Fruit fly (Drosophila melanogaster): ENCODE data around the gene Spn77Bb.

Gene Spn77Bb

dm6 chr3L:20320652-20321051, at the start of gene Spn77Bb:
Gene Spn77Bb (plus strand): TSS chr3L:20320952.
- TF ChIP-seq h (optimal IDR thresholded peaks at IDR 0.05) (no peak), Myc (optimal IDR thresholded peaks at IDR 0.05) (no peak), ttk (optimal IDR thresholded peaks at IDR 0.05) (no peak)

dm6 chr3L:20275235-20275634, 45.5 kb upstream of the Spn77Bb start, which contains the start of gene CG17122:
Gene CG17122 (minus strand): TSS chr3L:20275335.
- TF ChIP-seq ttk (optimal IDR thresholded peaks at IDR 0.05) (no peak), Myc (optimal IDR thresholded peaks at IDR 0.05) (no peak), psq (optimal IDR thresholded peaks at IDR 0.05) (no peak), Sin3A (optimal IDR thresholded peaks at IDR 0.05) (no peak), h (optimal IDR thresholded peaks at IDR 0.05) (no peak), insv (optimal IDR thresholded peaks at IDR 0.05) (no peak)

dm6 chr3L:20275886-20276285, 44.9 kb upstream of the Spn77Bb start:
- TF ChIP-seq h (optimal IDR thresholded peaks at IDR 0.05) (no peak), Myc (optimal IDR thresholded peaks at IDR 0.05) (no peak), ttk (optimal IDR thresholded peaks at IDR 0.05) (no peak), psq (optimal IDR thresholded peaks at IDR 0.05) (no peak), Sin3A (optimal IDR thresholded peaks at IDR 0.05) (no peak), insv (optimal IDR thresholded peaks at IDR 0.05) (no peak)

- TF ChIP-seq psq (optimal IDR thresholded peaks at IDR 0.05) (no peak), Sin3A (optimal IDR thresholded peaks at IDR 0.05) (no peak), h (optimal IDR thresholded peaks at IDR 0.05) (no peak), ttk (optimal IDR thresholded peaks at IDR 0.05) (no peak), Myc (optimal IDR thresholded peaks at IDR 0.05) (no peak), insv (optimal IDR thresholded peaks at IDR 0.05) (no peak)
These were observed 44.1 kb upstream of the Spn77Bb start for dm6 chr3L:20276615-20277014.

- no peak for TF ChIP-seq Myc (optimal IDR thresholded peaks at IDR 0.05)
- no peak for TF ChIP-seq h (optimal IDR thresholded peaks at IDR 0.05)
- TF ChIP-seq Sin3A (optimal IDR thresholded peaks at IDR 0.05): no peak
- no peak for TF ChIP-seq insv (optimal IDR thresholded peaks at IDR 0.05)
- no peak for TF ChIP-seq ttk (optimal IDR thresholded peaks at IDR 0.05)
These were observed 39.5 kb upstream of the Spn77Bb start for dm6 chr3L:20281254-20281653.

- TF ChIP-seq insv (optimal IDR thresholded peaks at IDR 0.05) (no peak), Myc (optimal IDR thresholded peaks at IDR 0.05) (no peak), Sin3A (optimal IDR thresholded peaks at IDR 0.05) (no peak), ttk (optimal IDR thresholded peaks at IDR 0.05) (no peak), h (optimal IDR thresholded peaks at IDR 0.05) (no peak), psq (optimal IDR thresholded peaks at IDR 0.05) (no peak)
These were observed 33.7 kb upstream of the Spn77Bb start for dm6 chr3L:20287046-20287445.

- TF ChIP-seq insv (optimal IDR thresholded peaks at IDR 0.05) (no peak), Sin3A (optimal IDR thresholded peaks at IDR 0.05) (no peak), psq (optimal IDR thresholded peaks at IDR 0.05) (no peak), ttk (optimal IDR thresholded peaks at IDR 0.05) (no peak), h (optimal IDR thresholded peaks at IDR 0.05) (no peak), Myc (optimal IDR thresholded peaks at IDR 0.05) (no peak)
These were observed 25.7 kb upstream of the Spn77Bb start, which contains the start of gene gogo for dm6 chr3L:20295095-20295494. Gene gogo (minus strand): TSS chr3L:20295133.

- TF ChIP-seq ttk (optimal IDR thresholded peaks at IDR 0.05) (no peak), Sin3A (optimal IDR thresholded peaks at IDR 0.05) (no peak), h (optimal IDR thresholded peaks at IDR 0.05) (no peak), Myc (optimal IDR thresholded peaks at IDR 0.05) (no peak), psq (optimal IDR thresholded peaks at IDR 0.05) (no peak), insv (optimal IDR thresholded peaks at IDR 0.05) (no peak)
These were observed 24.0 kb upstream of the Spn77Bb start, which contains the start of gene FRG1 for dm6 chr3L:20296797-20297196. Gene FRG1 (minus strand): TSS chr3L:20296971.

dm6 chr3L:20299110-20299509, 21.6 kb upstream of the Spn77Bb start, which contains the start of gene SCCRO4:
Gene SCCRO4 (plus strand): TSS chr3L:20299410.
- TF ChIP-seq Myc (optimal IDR thresholded peaks at IDR 0.05) (no peak), ttk (optimal IDR thresholded peaks at IDR 0.05) (no peak), psq (optimal IDR thresholded peaks at IDR 0.05) (no peak)

- TF ChIP-seq psq (optimal IDR thresholded peaks at IDR 0.05) (no peak), ttk (optimal IDR thresholded peaks at IDR 0.05) (no peak), Sin3A (optimal IDR thresholded peaks at IDR 0.05) (no peak)
These were observed 18.6 kb upstream of the Spn77Bb start, which contains the start of gene Pex23 for dm6 chr3L:20302081-20302630. Gene Pex23 (minus strand): TSS chr3L:20302141.

- TF ChIP-seq Sin3A (optimal IDR thresholded peaks at IDR 0.05) (no peak), ttk (optimal IDR thresholded peaks at IDR 0.05) (no peak), insv (optimal IDR thresholded peaks at IDR 0.05) (no peak)
These were observed 14.6 kb upstream of the Spn77Bb start, which contains the start of gene CG32225 for dm6 chr3L:20306142-20306541. Gene CG32225 (minus strand): TSS chr3L:20306283.

dm6 chr3L:20309354-20309753, 11.4 kb upstream of the Spn77Bb start, which contains the start of gene polo:
Gene polo (plus strand): TSS chr3L:20309654.
- TF ChIP-seq psq (optimal IDR thresholded peaks at IDR 0.05) (no peak), Myc (optimal IDR thresholded peaks at IDR 0.05) (no peak), ttk (optimal IDR thresholded peaks at IDR 0.05) (no peak), h (optimal IDR thresholded peaks at IDR 0.05) (no peak), insv (optimal IDR thresholded peaks at IDR 0.05) (no peak), Sin3A (optimal IDR thresholded peaks at IDR 0.05) (no peak)
